Worm (Caenorhabditis elegans): ENCODE results near the gene C16C8.26.

DNA sequence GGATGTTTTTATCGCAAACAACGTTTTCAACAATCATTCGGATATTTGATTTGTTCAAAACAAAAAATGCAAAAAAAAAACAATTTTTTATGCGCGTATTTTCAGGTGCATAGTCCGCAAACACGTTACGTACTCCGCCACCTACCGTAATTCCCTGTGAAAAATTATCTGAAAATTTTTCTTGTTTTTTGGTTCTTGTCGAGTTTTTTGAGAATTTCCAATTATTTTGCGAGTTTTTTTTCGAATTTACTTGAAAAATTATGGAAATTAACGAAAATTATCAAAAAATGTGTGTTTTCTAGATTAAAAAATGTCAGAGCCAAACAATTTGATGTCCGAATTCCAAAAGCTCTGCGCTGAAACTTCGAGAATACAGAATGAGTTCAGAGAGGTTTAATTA is 5.7 kb downstream of the C16C8.26 start, which contains the start of gene C16C8.12:
- TF ChIP-seq ceh-13 (GFP tag; optimal IDR thresholded peaks at IDR 0.05) (no peak), tbx-37 (GFP tag; conservative IDR thresholded peaks at IDR 0.05) (no peak), ets-7 (tag; optimal IDR thresholded peaks at IDR 0.05) (no peak)

All from whole organism, early embryonic.